Worm (Caenorhabditis elegans) whole organism, L4/young adult: ENCODE results near the gene F52E10.4.

Source experiments
- W03F9.2 ChIP-seq: fragments of 150-350 bp; optimal IDR thresholded peaks from 2 replicates; lab custom pipeline; 2014; ENCODE audit warnings: missing biosample characterization, missing genetic modification characterization
- dao-5 ChIP-seq: sonication (generic microtip); optimal IDR thresholded peaks from 2 replicates; lab custom pipeline; 2016; ENCODE audit warnings: missing genotype, missing genetic modification characterization, moderate library complexity, missing compliant biosample characterization
- him-1 ChIP-seq: sonication (generic microtip); optimal IDR thresholded peaks from 2 replicates; lab custom pipeline; 2016; ENCODE audit warnings: missing genotype, missing genetic modification reagents, missing genetic modification characterization, missing compliant biosample characterization

DNA sequence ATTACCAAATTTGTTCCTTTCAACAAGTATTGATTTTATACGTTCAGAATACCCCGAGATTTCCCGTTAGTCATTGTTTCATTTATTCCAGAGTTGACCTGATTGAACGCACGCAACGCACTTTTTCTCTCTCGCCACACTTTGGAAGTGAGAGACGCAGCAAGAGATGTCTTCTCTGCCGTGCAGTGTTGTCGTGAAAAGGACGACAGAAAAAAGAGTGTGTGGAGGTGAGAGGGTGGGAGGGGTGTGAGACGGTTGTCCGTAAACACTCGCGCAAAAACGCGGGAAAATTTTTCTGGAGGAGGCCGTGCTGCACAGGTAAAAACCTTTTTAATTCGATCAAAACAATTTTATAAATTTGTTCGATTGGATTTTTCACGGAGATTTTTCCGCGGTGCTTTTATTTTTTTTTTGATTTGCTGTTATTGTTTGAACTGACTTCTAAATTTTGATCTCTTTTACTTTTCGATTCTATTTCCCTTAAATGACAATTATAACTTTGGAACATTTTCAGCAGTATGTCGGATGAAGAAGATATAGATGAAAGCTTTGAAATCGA is 17.5 kb downstream of the F52E10.4 start, which contains the start of gene sdc-1:
- TF ChIP-seq W03F9.2 (tag; lab: Kevin White, UChicago): no peak
- TF ChIP-seq dao-5: no peak
- no peak for TF ChIP-seq him-1 (tag; lab: Kevin White, UChicago)
